Fruit fly (Drosophila melanogaster): Measurements from ENCODE around the gene CG1792.

dm6 chr3R:31617801-31618200, 1.7 kb downstream of the CG1792 start, which contains the start of gene pasha:
- TF ChIP-seq psq (optimal IDR thresholded peaks at IDR 0.05) (no peak), insv (optimal IDR thresholded peaks at IDR 0.05) (no peak), h (optimal IDR thresholded peaks at IDR 0.05) (no peak), ttk (optimal IDR thresholded peaks at IDR 0.05) (no peak), Myc (optimal IDR thresholded peaks at IDR 0.05) (no peak)
